Fruit fly (Drosophila melanogaster) whole organism, adult: ENCODE measurements around the gene Mip.

Experiments
- CG12768 ChIP-seq: fragments of 200-800 bp; sonication (Bioruptor generic); optimal IDR thresholded peaks from 2 replicates; lab custom pipeline; 2017; ENCODE audit warnings: missing biosample characterization, missing genetic modification characterization, mild to moderate bottlenecking, moderate library complexity, missing genetic modification reagents
- CG14711 ChIP-seq: fragments of 200-800 bp; sonication (Bioruptor generic); optimal IDR thresholded peaks from 2 replicates; lab custom pipeline; 2018; ENCODE audit warnings: missing biosample characterization, mild to moderate bottlenecking, missing genetic modification characterization, moderate library complexity
- Clk ChIP-seq: fragments of 200-800 bp; sonication (Bioruptor generic); optimal IDR thresholded peaks from 2 replicates; lab custom pipeline; 2017; ENCODE audit warnings: missing biosample characterization, missing genetic modification characterization
- kay ChIP-seq: fragments of 200-800 bp; sonication (Bioruptor generic); peaks from one replicate; lab custom pipeline; 2016; ENCODE audit warnings: missing biosample characterization, missing genetic modification characterization, borderline replicate concordance
- ovo ChIP-seq: fragments of 200-800 bp; sonication (Bioruptor generic); optimal IDR thresholded peaks from 2 replicates; lab custom pipeline; 2016; ENCODE audit warnings: missing biosample characterization, missing genetic modification characterization

DNA sequence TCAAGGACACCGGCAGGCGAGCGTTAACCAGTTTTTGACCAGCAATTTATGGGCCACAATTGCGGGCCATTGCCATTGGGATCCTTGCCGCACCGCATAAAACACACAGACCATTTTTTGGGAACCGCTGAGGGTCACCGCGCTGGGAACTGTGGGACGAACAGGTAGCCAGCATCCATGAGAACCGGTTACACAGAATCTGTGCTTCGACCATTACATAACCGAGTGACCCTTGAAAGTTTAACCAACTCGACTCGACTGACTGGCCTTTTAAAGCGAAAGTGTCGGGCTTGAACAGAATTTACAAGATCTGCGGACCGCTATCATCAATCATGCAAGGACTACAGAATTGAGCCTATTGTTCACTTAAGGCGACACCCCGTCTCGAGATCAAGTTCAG is 42.9 kb upstream of the Mip start:
- TF ChIP-seq Clk (GFP tag; lab: Kevin White, UChicago) (no peak), kay (no peak), CG12768 (GFP tag; lab: Kevin White, UChicago) (no peak), CG14711 (tag; lab: Kevin White, UChicago) (no peak), ovo (no peak)
